Fruit fly (Drosophila melanogaster) whole organism, embryonic: ENCODE data around the gene CG31922.

Source experiments
- BEAF-32 ChIP-seq: fragments of 200-800 bp; sonication (Bioruptor generic); optimal IDR thresholded peaks from 3 replicates; lab custom pipeline; 2017; ENCODE audit warnings: missing biosample characterization, missing genetic modification characterization, mild to moderate bottlenecking, moderate library complexity, missing genetic modification reagents
- CG1024 ChIP-seq: fragments of 200-800 bp; sonication (Bioruptor generic); IDR thresholded peaks from 2 replicates; pipeline ENCODE4 v1.3.6; 2022; ENCODE audit warnings: missing biosample characterization, missing genetic modification characterization
- CG10267 ChIP-seq: fragments of 200-800 bp; sonication (Bioruptor generic); optimal IDR thresholded peaks from 2 replicates; lab custom pipeline; 2018; ENCODE audit warnings: missing biosample characterization, mild to moderate bottlenecking, missing genetic modification characterization, moderate library complexity
- CG11093 ChIP-seq: fragments of 200-800 bp; sonication (Bioruptor generic); IDR thresholded peaks from 3 replicates; pipeline ENCODE4 v1.3.6; 2022; ENCODE audit warnings: missing biosample characterization, missing genetic modification characterization
- CG12219 ChIP-seq: fragments of 200-800 bp; sonication (Bioruptor generic); optimal IDR thresholded peaks from 3 replicates; lab custom pipeline; 2018; ENCODE audit warnings: missing biosample characterization, mild to moderate bottlenecking, missing genetic modification characterization
- CG12391 ChIP-seq: fragments of 200-800 bp; sonication (Bioruptor generic); optimal IDR thresholded peaks from 3 replicates; lab custom pipeline; 2018; ENCODE audit warnings: missing biosample characterization, mild to moderate bottlenecking, missing genetic modification characterization, moderate library complexity
- CG14050 ChIP-seq: fragments of 200-800 bp; sonication (Bioruptor generic); IDR thresholded peaks from 3 replicates; pipeline ENCODE4 v1.3.6; 2022; ENCODE audit warnings: missing biosample characterization, missing genetic modification characterization
- CG1602 ChIP-seq: fragments of 200-800 bp; sonication (Bioruptor generic); optimal IDR thresholded peaks from 3 replicates; lab custom pipeline; 2016; ENCODE audit warnings: missing biosample characterization, missing genetic modification characterization
- CG16815 ChIP-seq: fragments of 200-800 bp; sonication (Bioruptor generic); optimal IDR thresholded peaks from 3 replicates; lab custom pipeline; 2017; ENCODE audit warnings: missing biosample characterization, mild to moderate bottlenecking, missing genetic modification characterization
- CG18011 ChIP-seq: fragments of 200-800 bp; sonication (Bioruptor generic); optimal IDR thresholded peaks from 2 replicates; lab custom pipeline; 2017; ENCODE audit warnings: missing biosample characterization, missing genetic modification characterization, mild to moderate bottlenecking, moderate library complexity, missing genotype
- CG18619 ChIP-seq: fragments of 200-800 bp; sonication (Bioruptor generic); optimal IDR thresholded peaks from 3 replicates; lab custom pipeline; 2017; ENCODE audit warnings: missing biosample characterization, mild to moderate bottlenecking, missing genetic modification characterization
- CG2199 ChIP-seq: fragments of 200-800 bp; sonication (Bioruptor generic); IDR thresholded peaks from 3 replicates; pipeline ENCODE4 v1.3.6; 2022; ENCODE audit warnings: missing biosample characterization, missing genetic modification characterization
- CG2678 ChIP-seq: fragments of 200-800 bp; sonication (Bioruptor generic); optimal IDR thresholded peaks from 3 replicates; lab custom pipeline; 2019; ENCODE audit warnings: missing biosample characterization, mild to moderate bottlenecking, missing genetic modification characterization, moderate library complexity
- CG2875 ChIP-seq: fragments of 200-800 bp; sonication (Bioruptor generic); optimal IDR thresholded peaks from 2 replicates; lab custom pipeline; 2017; ENCODE audit warnings: missing biosample characterization, mild to moderate bottlenecking, missing genetic modification characterization, missing genetic modification reagents
- CG32532 ChIP-seq: fragments of 200-800 bp; sonication (Bioruptor generic); IDR thresholded peaks from 2 replicates; pipeline ENCODE4 v1.3.6; 2022; ENCODE audit warnings: missing biosample characterization, missing genetic modification characterization
- CG32767 ChIP-seq: fragments of 200-800 bp; sonication (Bioruptor generic); IDR thresholded peaks from 2 replicates; pipeline ENCODE4 v1.3.6; 2022; ENCODE audit warnings: missing biosample characterization, missing genetic modification characterization
- CG42726 ChIP-seq: fragments of 200-800 bp; sonication (Bioruptor generic); IDR thresholded peaks from 2 replicates; pipeline ENCODE4 v1.3.6; 2022; ENCODE audit warnings: missing biosample characterization, missing genetic modification characterization; ENCODE audit not compliant: partially characterized antibody
- CG4617 ChIP-seq: fragments of 200-800 bp; sonication (Bioruptor generic); optimal IDR thresholded peaks from 3 replicates; lab custom pipeline; 2016; ENCODE audit warnings: missing biosample characterization, missing genetic modification characterization, borderline replicate concordance
- CG5953 ChIP-seq: fragments of 200-800 bp; sonication (Bioruptor generic); IDR thresholded peaks from 2 replicates; pipeline ENCODE4 v1.3.6; 2022; ENCODE audit warnings: missing biosample characterization, missing genetic modification characterization
- CG6272 ChIP-seq: fragments of 200-800 bp; sonication (Bioruptor generic); IDR thresholded peaks from 2 replicates; pipeline ENCODE4 v1.3.6; 2022; ENCODE audit warnings: missing biosample characterization, missing genetic modification characterization
- CG8089 ChIP-seq: fragments of 200-800 bp; sonication (Bioruptor generic); optimal IDR thresholded peaks from 3 replicates; lab custom pipeline; 2016; ENCODE audit warnings: missing biosample characterization, missing genetic modification characterization
- CG8924 ChIP-seq: fragments of 200-800 bp; optimal IDR thresholded peaks from 3 replicates; lab custom pipeline; 2019; ENCODE audit warnings: missing biosample characterization, mild to moderate bottlenecking, missing genetic modification characterization, moderate library complexity
- CG9437 ChIP-seq: fragments of 200-800 bp; sonication (Bioruptor generic); optimal IDR thresholded peaks from 2 replicates; lab custom pipeline; 2018; ENCODE audit warnings: missing biosample characterization, mild to moderate bottlenecking, missing genetic modification characterization
- Dll ChIP-seq: fragments of 200-800 bp; sonication (Bioruptor generic); IDR thresholded peaks from 4 replicates; pipeline ENCODE4 v1.3.6; 2022; ENCODE audit warnings: missing biosample characterization, missing genetic modification characterization; ENCODE audit not compliant: partially characterized antibody
- H2.0 ChIP-seq: fragments of 200-800 bp; sonication (Bioruptor generic); IDR thresholded peaks from 2 replicates; pipeline ENCODE4 v1.3.6; 2022; ENCODE audit warnings: missing biosample characterization, missing genetic modification characterization
- Hey ChIP-seq: fragments of 200-800 bp; sonication (Bioruptor generic); optimal IDR thresholded peaks from 3 replicates; lab custom pipeline; 2018; ENCODE audit warnings: missing biosample characterization, mild to moderate bottlenecking, missing genetic modification characterization
- Hmr ChIP-seq: fragments of 200-800 bp; sonication (Bioruptor generic); optimal IDR thresholded peaks from 3 replicates; lab custom pipeline; 2017; ENCODE audit warnings: mild to moderate bottlenecking, missing biosample characterization, missing genetic modification reagents, missing genetic modification characterization
- Jarid2 ChIP-seq: fragments of 200-800 bp; sonication (Bioruptor generic); optimal IDR thresholded peaks from 3 replicates; lab custom pipeline; 2017; ENCODE audit warnings: mild to moderate bottlenecking, missing biosample characterization, missing genetic modification reagents, missing genetic modification characterization
- Mad ChIP-seq: fragments of 200-800 bp; sonication (Bioruptor generic); optimal IDR thresholded peaks from 2 replicates; lab custom pipeline; 2016; ENCODE audit warnings: missing biosample characterization, missing genetic modification characterization
- Max ChIP-seq: fragments of 200-800 bp; sonication (Bioruptor generic); optimal IDR thresholded peaks from 2 replicates; lab custom pipeline; 2016; ENCODE audit warnings: missing biosample characterization, mild to moderate bottlenecking, missing genetic modification characterization
- Mes4 ChIP-seq: fragments of 200-800 bp; sonication (Bioruptor generic); optimal IDR thresholded peaks from 2 replicates; lab custom pipeline; 2016; ENCODE audit warnings: missing biosample characterization, missing genetic modification characterization
- NfI ChIP-seq: fragments of 200-800 bp; sonication (Bioruptor generic); optimal IDR thresholded peaks from 3 replicates; lab custom pipeline; 2018; ENCODE audit warnings: missing biosample characterization, mild to moderate bottlenecking, missing genetic modification characterization, moderate library complexity
- Rfx ChIP-seq: fragments of 200-800 bp; sonication (Bioruptor generic); IDR thresholded peaks from 2 replicates; pipeline ENCODE4 v1.3.6; 2022; ENCODE audit warnings: missing biosample characterization, missing genetic modification characterization
- Xbp1 ChIP-seq: fragments of 200-800 bp; sonication (Bioruptor generic); optimal IDR thresholded peaks from 3 replicates; lab custom pipeline; 2016; ENCODE audit warnings: missing biosample characterization, mild to moderate bottlenecking, missing genetic modification characterization
- Xrp1 ChIP-seq: fragments of 200-800 bp; sonication (Bioruptor generic); IDR thresholded peaks from 2 replicates; pipeline ENCODE4 v1.3.6; 2022; ENCODE audit warnings: missing biosample characterization, missing genetic modification characterization
- abd-A ChIP-seq: fragments of 200-800 bp; sonication (Bioruptor generic); optimal IDR thresholded peaks from 3 replicates; lab custom pipeline; 2019; ENCODE audit warnings: missing biosample characterization, mild to moderate bottlenecking, missing genetic modification characterization, moderate library complexity
- ato ChIP-seq: fragments of 200-800 bp; sonication (Bioruptor generic); IDR thresholded peaks from 2 replicates; pipeline ENCODE4 v1.3.6; 2022; ENCODE audit warnings: missing biosample characterization, missing genetic modification characterization; ENCODE audit not compliant: partially characterized antibody
- bcd ChIP-seq: fragments of 200-800 bp; sonication (Bioruptor generic); optimal IDR thresholded peaks from 2 replicates; lab custom pipeline; 2017; ENCODE audit warnings: missing biosample characterization, mild to moderate bottlenecking, missing genetic modification characterization
- bowl ChIP-seq: fragments of 200-800 bp; sonication (Bioruptor generic); IDR thresholded peaks from 2 replicates; pipeline ENCODE4 v1.3.6; 2022; ENCODE audit warnings: missing biosample characterization, missing genetic modification characterization
- cas ChIP-seq: fragments of 200-800 bp; sonication (Bioruptor generic); IDR thresholded peaks from 2 replicates; pipeline ENCODE4 v1.3.6; 2022; ENCODE audit warnings: missing biosample characterization, missing genetic modification characterization
- fd102C ChIP-seq: fragments of 200-800 bp; sonication (Bioruptor generic); optimal IDR thresholded peaks from 2 replicates; lab custom pipeline; 2018; ENCODE audit warnings: missing biosample characterization, mild to moderate bottlenecking, missing genetic modification characterization, moderate library complexity
- fd96Cb ChIP-seq: fragments of 200-800 bp; sonication (Bioruptor generic); optimal IDR thresholded peaks from 2 replicates; lab custom pipeline; 2018; ENCODE audit warnings: missing biosample characterization, mild to moderate bottlenecking, missing genetic modification characterization, moderate library complexity
- gsb-n ChIP-seq: fragments of 200-800 bp; sonication (Bioruptor generic); optimal IDR thresholded peaks from 3 replicates; lab custom pipeline; 2018; ENCODE audit warnings: missing biosample characterization, mild to moderate bottlenecking, missing genetic modification characterization
- mam ChIP-seq: fragments of 200-800 bp; sonication (Bioruptor generic); optimal IDR thresholded peaks from 3 replicates; lab custom pipeline; 2016; ENCODE audit warnings: missing biosample characterization, missing genetic modification characterization
- pita ChIP-seq: fragments of 200-800 bp; sonication (Bioruptor generic); optimal IDR thresholded peaks from 2 replicates; lab custom pipeline; 2017; ENCODE audit warnings: missing biosample characterization, mild to moderate bottlenecking, missing genetic modification characterization
- salm ChIP-seq: fragments of 200-800 bp; sonication (Bioruptor generic); optimal IDR thresholded peaks from 2 replicates; lab custom pipeline; 2018; ENCODE audit warnings: missing biosample characterization, mild to moderate bottlenecking, missing genetic modification characterization
- tgo ChIP-seq: fragments of 200-800 bp; sonication (Bioruptor generic); IDR thresholded peaks from 3 replicates; pipeline ENCODE4 v1.3.6; 2022; ENCODE audit warnings: missing biosample characterization, missing genetic modification characterization
- tio ChIP-seq: fragments of 200-800 bp; sonication (Bioruptor generic); optimal IDR thresholded peaks from 2 replicates; lab custom pipeline; 2017; ENCODE audit warnings: missing biosample characterization, missing genetic modification characterization, inconsistent platforms

CG31922 gene

DNA sequence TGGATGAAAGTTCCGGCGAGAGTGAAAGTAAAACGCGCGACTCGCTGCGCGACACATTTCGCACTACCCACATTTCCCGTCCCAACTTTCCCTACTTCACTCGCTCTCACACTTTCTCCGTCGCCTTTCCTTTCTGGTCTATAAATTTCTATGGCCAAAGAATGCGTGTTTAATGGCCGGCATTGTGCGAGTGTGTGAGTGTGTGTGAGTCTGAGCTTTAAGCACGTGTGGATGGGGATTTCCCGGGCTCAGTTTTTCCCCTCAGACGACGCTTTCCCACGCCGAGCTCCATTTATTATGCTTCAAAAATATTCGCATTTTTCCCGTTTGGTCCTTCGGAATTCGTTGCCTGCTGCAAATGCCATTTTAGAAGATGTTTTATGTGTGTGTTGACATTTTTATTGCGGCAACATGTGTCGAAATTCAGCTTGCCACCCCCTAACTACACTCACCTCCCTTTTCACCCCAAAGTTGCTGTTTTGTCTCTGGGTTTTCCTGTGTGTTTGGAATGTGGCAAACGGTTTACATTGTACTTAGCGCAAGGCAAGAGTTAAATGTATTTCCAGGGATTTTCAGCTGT lies 47.1 kb downstream of the CG31922 start (continued):
- TF ChIP-seq CG18011 (no peak), CG1024 (no peak), abd-A (tag; lab: Kevin White, UChicago) (peak; percentile 87), CG2199 (GFP tag; lab: Robert Waterston, UW) (no peak), Dll (GFP tag; lab: Robert Waterston, UW) (no peak), CG12219 (GFP tag; lab: Kevin White, UChicago) (no peak), CG32767 (GFP tag; lab: Robert Waterston, UW) (no peak), CG2678 (tag; lab: Kevin White, UChicago) (no peak), CG18619 (GFP tag; lab: Kevin White, UChicago) (no peak), Jarid2 (GFP tag; lab: Kevin White, UChicago) (no peak), gsb-n (tag; lab: Kevin White, UChicago) (no peak), bcd (GFP tag; lab: Kevin White, UChicago) (no peak), BEAF-32 (GFP tag; lab: Kevin White, UChicago) (no peak), CG6272 (GFP tag; lab: Robert Waterston, UW) (no peak), Max (GFP tag; lab: Kevin White, UChicago) (no peak), bowl (GFP tag; lab: Robert Waterston, UW) (no peak), NfI (GFP tag; lab: Kevin White, UChicago) (no peak), fd96Cb (tag; lab: Kevin White, UChicago) (no peak), mam (no peak), CG2875 (GFP tag; lab: Kevin White, UChicago) (no peak), CG8089 (GFP tag; lab: Kevin White, UChicago) (no peak)

DNA sequence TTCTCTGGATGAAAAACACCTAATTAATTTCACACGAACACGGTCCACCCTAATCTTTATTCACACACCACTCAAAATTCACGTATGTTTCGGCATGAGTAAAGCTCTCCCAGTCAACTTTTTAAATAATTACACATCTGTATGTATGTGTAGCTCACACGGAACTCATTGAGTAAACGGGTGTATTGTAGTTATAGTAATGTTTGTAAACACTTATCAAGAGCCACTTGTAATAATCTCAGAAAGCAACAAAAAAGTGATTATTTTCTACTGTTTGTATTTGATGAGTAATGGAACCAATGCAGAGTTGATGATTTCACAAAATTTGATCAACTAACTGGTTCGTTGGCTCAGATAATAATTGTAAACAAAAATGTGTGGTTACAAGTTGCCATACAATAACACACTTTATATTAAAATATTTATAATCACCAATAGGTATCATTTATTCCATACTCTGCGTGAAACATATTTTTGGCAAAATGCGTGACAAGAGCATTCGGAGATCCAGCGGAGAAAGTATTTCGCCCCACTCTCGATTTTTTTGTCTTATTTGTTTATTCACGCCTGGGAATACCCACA lies 48.0 kb downstream of the CG31922 start:
- TF ChIP-seq Rfx (peak; percentile 47), pita (no peak), CG12391 (tag; lab: Kevin White, UChicago) (peak; percentile 52), Xbp1 (peak; percentile 53), tio (GFP tag; lab: Kevin White, UChicago) (peak; percentile 62), CG42726 (GFP tag; lab: Robert Waterston, UW) (no peak), Mad (GFP tag; lab: Kevin White, UChicago) (no peak), CG32532 (GFP tag; lab: Robert Waterston, UW) (0 out of 2 replicates have a peak, but pooled peaks have one; percentile 15), CG5953 (GFP tag; lab: Robert Waterston, UW) (peak; percentile 56; the same call in 1 of the 2 replicates), Hmr (GFP tag; lab: Kevin White, UChicago) (peak; percentile 42), Mes4 (no peak), CG11093 (no peak), salm (tag; lab: Kevin White, UChicago) (no peak), cas (GFP tag; lab: Robert Waterston, UW) (no peak), Hey (no peak), CG8924 (tag; lab: Kevin White, UChicago) (peak; percentile 38), BEAF-32 (GFP tag; lab: Kevin White, UChicago) (no peak), CG1602 (GFP tag; lab: Kevin White, UChicago) (peak; percentile 15), CG10267 (no peak), fd102C (GFP tag; lab: Kevin White, UChicago) (no peak), tgo (GFP tag; lab: Robert Waterston, UW) (peak; percentile 24; the same call in 1 of the 3 replicates), Xrp1 (0 out of 2 replicates have a peak, but pooled peaks have one; percentile 8), CG4617 (no peak), CG16815 (GFP tag; lab: Kevin White, UChicago) (peak; percentile 20), ato (GFP tag; lab: Robert Waterston, UW) (no peak), H2.0 (no peak), CG14050 (GFP tag; lab: Robert Waterston, UW) (0 out of 3 replicates have a peak, but pooled peaks have one; percentile 10), CG9437 (GFP tag; lab: Kevin White, UChicago) (peak; percentile 31)
